Worm (Caenorhabditis elegans) whole organism, L1 larva: ENCODE data around the gene C05D12.7.

Experiments
- elt-2 ChIP-seq: sonication (generic microtip); optimal IDR thresholded peaks from 2 replicates; lab custom pipeline; 2016; ENCODE audit warnings: missing genetic modification characterization, mild to moderate bottlenecking, inconsistent platforms, missing compliant biosample characterization, missing genetic modification reagents
- fkh-10 ChIP-seq: sonication (generic microtip); optimal IDR thresholded peaks from 2 replicates; lab custom pipeline; 2017; ENCODE audit warnings: missing biosample characterization, missing genetic modification reagents, missing genetic modification characterization
- lin-13 ChIP-seq: fragments of 150-350 bp; optimal IDR thresholded peaks from 2 replicates; lab custom pipeline; 2014; ENCODE audit warnings: missing biosample characterization, missing genetic modification reagents, missing genetic modification characterization
- lin-15B ChIP-seq: fragments of 150-350 bp; sonication (generic microtip); optimal IDR thresholded peaks from 3 replicates; lab custom pipeline; 2014; ENCODE audit warnings: missing biosample characterization, missing genetic modification characterization
- nhr-11 ChIP-seq: fragments of 150-350 bp; optimal IDR thresholded peaks from 2 replicates; lab custom pipeline; 2014; ENCODE audit warnings: missing biosample characterization, missing genetic modification characterization
- nhr-237 ChIP-seq: fragments of 150-350 bp; optimal IDR thresholded peaks from 2 replicates; lab custom pipeline; 2014; ENCODE audit warnings: missing biosample characterization, missing genetic modification characterization
- unc-62 ChIP-seq: fragments of 150-350 bp; optimal IDR thresholded peaks from 2 replicates; lab custom pipeline; 2014; ENCODE audit warnings: missing biosample characterization, missing genetic modification reagents, missing genetic modification characterization
- vab-15 ChIP-seq: sonication (generic microtip); optimal IDR thresholded peaks from 2 replicates; lab custom pipeline; 2017; ENCODE audit warnings: missing genotype, mild to moderate bottlenecking, missing genetic modification characterization, missing compliant biosample characterization
- zag-1 ChIP-seq: fragments of 150-350 bp; optimal IDR thresholded peaks from 2 replicates; lab custom pipeline; 2014; ENCODE audit warnings: missing biosample characterization, missing genetic modification characterization
- zip-4 ChIP-seq: fragments of 200-800 bp; sonication (Bioruptor generic); optimal IDR thresholded peaks from 2 replicates; lab custom pipeline; 2018; ENCODE audit warnings: mild to moderate bottlenecking, missing genetic modification characterization, moderate library complexity, missing compliant biosample characterization

DNA sequence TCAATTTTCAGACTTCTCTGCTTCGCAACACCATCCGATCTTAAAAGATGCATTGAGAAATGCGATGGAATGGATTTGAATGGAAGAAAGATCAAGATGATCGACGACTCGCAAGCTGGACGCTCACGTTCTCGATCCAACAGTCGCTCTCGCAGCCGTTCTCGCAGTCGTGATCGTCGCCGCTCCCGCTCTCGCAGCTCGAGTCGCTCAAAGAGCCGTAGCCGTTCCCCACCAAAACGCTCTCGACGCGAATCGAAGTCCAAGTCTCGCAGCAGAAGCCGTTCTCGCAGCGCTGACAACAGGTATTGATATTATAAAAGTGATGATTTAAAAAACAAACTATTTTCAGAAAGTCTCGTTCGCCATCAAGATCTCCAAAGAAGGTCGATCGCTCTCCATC, 45.3 kb downstream of the C05D12.7 start:
- TF ChIP-seq vab-15 (tag; lab: Kevin White, UChicago), result no peak
- TF ChIP-seq zag-1, result no peak
- TF ChIP-seq zip-4 (GFP tag; lab: Kevin White, UChicago), result no peak
- no peak for TF ChIP-seq lin-15B (tag; lab: Kevin White, UChicago)
- no peak for TF ChIP-seq lin-13
- no peak for TF ChIP-seq fkh-10 (GFP tag; lab: Kevin White, UChicago)
- no peak for TF ChIP-seq nhr-237
- TF ChIP-seq elt-2 (tag; lab: Kevin White, UChicago), result no peak
- no peak for TF ChIP-seq nhr-11 (tag; lab: Kevin White, UChicago)
- no peak for TF ChIP-seq unc-62 (GFP tag; lab: Kevin White, UChicago)
